Fruit fly (Drosophila melanogaster) whole organism, embryonic: ENCODE measurements around the gene CG15473.

Experiments used
- Atf-2 ChIP-seq: fragments of 200-800 bp; sonication (Bioruptor generic); optimal IDR thresholded peaks from 2 replicates; lab custom pipeline; 2016; ENCODE audit warnings: missing biosample characterization, missing genetic modification characterization
- CG10321 ChIP-seq: fragments of 200-800 bp; sonication (Bioruptor generic); IDR thresholded peaks from 2 replicates; pipeline ENCODE4 v1.3.6; 2022; ENCODE audit warnings: missing biosample characterization, missing genetic modification characterization
- CG10565 ChIP-seq: fragments of 200-800 bp; sonication (Bioruptor generic); optimal IDR thresholded peaks from 3 replicates; lab custom pipeline; 2016; ENCODE audit warnings: missing biosample characterization, mild to moderate bottlenecking, missing genetic modification characterization
- CG11456 ChIP-seq: fragments of 200-800 bp; sonication (Bioruptor generic); IDR thresholded peaks from 3 replicates; pipeline ENCODE4 v1.3.6; 2022; ENCODE audit warnings: missing biosample characterization, missing genetic modification characterization
- CG15514 ChIP-seq: fragments of 200-800 bp; sonication (Bioruptor generic); optimal IDR thresholded peaks from 3 replicates; lab custom pipeline; 2017; ENCODE audit warnings: missing biosample characterization, missing genetic modification characterization, mild to moderate bottlenecking, moderate library complexity, missing genetic modification reagents
- CG15696 ChIP-seq: fragments of 200-800 bp; sonication (Bioruptor generic); optimal IDR thresholded peaks from 2 replicates; lab custom pipeline; 2019; ENCODE audit warnings: missing biosample characterization, mild to moderate bottlenecking, missing genetic modification characterization, moderate library complexity
- CG17328 ChIP-seq: fragments of 200-800 bp; sonication (Bioruptor generic); IDR thresholded peaks from 2 replicates; pipeline ENCODE4 v1.3.6; 2022; ENCODE audit warnings: missing biosample characterization, missing genetic modification characterization
- CG1832 ChIP-seq: fragments of 200-800 bp; sonication (Bioruptor generic); optimal IDR thresholded peaks from 2 replicates; lab custom pipeline; 2017; ENCODE audit warnings: missing biosample characterization, mild to moderate bottlenecking, missing genetic modification characterization, inconsistent platforms
- CG18599 ChIP-seq: fragments of 200-800 bp; sonication (Bioruptor generic); optimal IDR thresholded peaks from 3 replicates; lab custom pipeline; 2017; ENCODE audit warnings: missing biosample characterization, missing genetic modification characterization, mild to moderate bottlenecking, moderate library complexity, missing genetic modification reagents
- CG2116 ChIP-seq: fragments of 200-800 bp; sonication (Bioruptor generic); optimal IDR thresholded peaks from 3 replicates; lab custom pipeline; 2018; ENCODE audit warnings: missing biosample characterization, mild to moderate bottlenecking, missing genetic modification characterization
- CG2120 ChIP-seq: fragments of 200-800 bp; sonication (Bioruptor generic); optimal IDR thresholded peaks from 3 replicates; lab custom pipeline; 2016; ENCODE audit warnings: missing biosample characterization, missing genetic modification characterization
- CG2875 ChIP-seq: fragments of 200-800 bp; sonication (Bioruptor generic); optimal IDR thresholded peaks from 2 replicates; lab custom pipeline; 2017; ENCODE audit warnings: missing biosample characterization, mild to moderate bottlenecking, missing genetic modification characterization, missing genetic modification reagents
- CG32772 ChIP-seq: fragments of 200-800 bp; sonication (Bioruptor generic); IDR thresholded peaks from 2 replicates; pipeline ENCODE4 v1.3.6; 2022; ENCODE audit warnings: missing biosample characterization, missing genetic modification characterization
- CG4360 ChIP-seq: fragments of 200-800 bp; sonication (Bioruptor generic); IDR thresholded peaks from 2 replicates; pipeline ENCODE4 v1.3.6; 2022; ENCODE audit warnings: missing biosample characterization, missing genetic modification characterization
- CG5245 ChIP-seq: fragments of 200-800 bp; sonication (Bioruptor generic); optimal IDR thresholded peaks from 3 replicates; lab custom pipeline; 2016; ENCODE audit warnings: missing biosample characterization, missing genetic modification characterization
- CG5953 ChIP-seq: fragments of 200-800 bp; sonication (Bioruptor generic); IDR thresholded peaks from 2 replicates; pipeline ENCODE4 v1.3.6; 2022; ENCODE audit warnings: missing biosample characterization, missing genetic modification characterization
- CG6254 ChIP-seq: fragments of 200-800 bp; sonication (Bioruptor generic); optimal IDR thresholded peaks from 3 replicates; lab custom pipeline; 2017; ENCODE audit warnings: mild to moderate bottlenecking, missing biosample characterization, missing genetic modification reagents, missing genetic modification characterization
- CG7271 ChIP-seq: fragments of 200-800 bp; sonication (Bioruptor generic); optimal IDR thresholded peaks from 2 replicates; lab custom pipeline; 2018; ENCODE audit warnings: missing biosample characterization, mild to moderate bottlenecking, missing genetic modification characterization, moderate library complexity
- CG8478 ChIP-seq: fragments of >200 bp; optimal IDR thresholded peaks from 2 replicates; lab custom pipeline; 2018
- CG9609 ChIP-seq: fragments of 200-800 bp; sonication (Bioruptor generic); optimal IDR thresholded peaks from 3 replicates; lab custom pipeline; 2016; ENCODE audit warnings: missing biosample characterization, missing genetic modification characterization
- CG9727 ChIP-seq: fragments of 200-800 bp; sonication (Bioruptor generic); optimal IDR thresholded peaks from 3 replicates; lab custom pipeline; 2017; ENCODE audit warnings: missing biosample characterization, mild to moderate bottlenecking, missing genetic modification characterization
- CG9817 ChIP-seq: fragments of 200-800 bp; sonication (Bioruptor generic); optimal IDR thresholded peaks from 2 replicates; lab custom pipeline; 2018; ENCODE audit warnings: missing biosample characterization, mild to moderate bottlenecking, missing genetic modification characterization, moderate library complexity
- Deaf1 ChIP-seq: fragments of 200-800 bp; optimal IDR thresholded peaks from 3 replicates; lab custom pipeline; 2019; ENCODE audit warnings: missing biosample characterization, mild to moderate bottlenecking, missing genetic modification characterization, moderate library complexity
- GATAe ChIP-seq: fragments of 200-800 bp; sonication (Bioruptor generic); conservative IDR thresholded peaks from 2 replicates; pipeline ENCODE4 v1.3.6; 2022; ENCODE audit warnings: missing biosample characterization, missing genetic modification characterization
- HLH3B ChIP-seq: fragments of 200-800 bp; sonication (Bioruptor generic); IDR thresholded peaks from 2 replicates; pipeline ENCODE4 v1.3.6; 2022; ENCODE audit warnings: missing biosample characterization, missing genetic modification characterization
- NFAT ChIP-seq: fragments of 200-800 bp; sonication (Bioruptor generic); IDR thresholded peaks from 2 replicates; pipeline ENCODE4 v1.3.6; 2022; ENCODE audit warnings: missing biosample characterization, missing genetic modification characterization
- NfI ChIP-seq: fragments of 200-800 bp; sonication (Bioruptor generic); optimal IDR thresholded peaks from 3 replicates; lab custom pipeline; 2018; ENCODE audit warnings: missing biosample characterization, mild to moderate bottlenecking, missing genetic modification characterization, moderate library complexity
- Rx ChIP-seq: fragments of 200-800 bp; sonication (Bioruptor generic); IDR thresholded peaks from 2 replicates; pipeline ENCODE4 v1.3.6; 2022; ENCODE audit warnings: missing biosample characterization, missing genetic modification characterization
- Sin3A ChIP-seq: fragments of >200 bp; optimal IDR thresholded peaks from 2 replicates; lab custom pipeline; 2018
- Spps ChIP-seq: fragments of 200-800 bp; sonication (Bioruptor generic); optimal IDR thresholded peaks from 2 replicates; lab custom pipeline; 2018; ENCODE audit warnings: missing biosample characterization, mild to moderate bottlenecking, missing genetic modification characterization
- Trl ChIP-seq, 3 experiments: fragments of >200 bp in 2 of 3; fragments of 200-800 bp in 1 of 3; sonication (Bioruptor generic) in 1 of 3; optimal IDR thresholded peaks; 2 replicates in 1 of 3; 3 replicates in 2 of 3; lab custom pipeline; 2016 to 2017; ENCODE audit warnings: missing biosample characterization in 1 of 3, missing genetic modification characterization in 1 of 3
- bcd ChIP-seq: fragments of 200-800 bp; sonication (Bioruptor generic); optimal IDR thresholded peaks from 2 replicates; lab custom pipeline; 2017; ENCODE audit warnings: missing biosample characterization, mild to moderate bottlenecking, missing genetic modification characterization
- cg ChIP-seq: fragments of 200-800 bp; sonication (Bioruptor generic); optimal IDR thresholded peaks from 3 replicates; lab custom pipeline; 2019; ENCODE audit warnings: missing biosample characterization, mild to moderate bottlenecking, missing genetic modification characterization, moderate library complexity
- disco-r ChIP-seq: fragments of 200-800 bp; sonication (Bioruptor generic); optimal IDR thresholded peaks from 2 replicates; lab custom pipeline; 2016; ENCODE audit warnings: missing biosample characterization, missing genetic modification characterization
- ems ChIP-seq: fragments of 200-800 bp; sonication (Bioruptor generic); optimal IDR thresholded peaks from 3 replicates; lab custom pipeline; 2016; ENCODE audit warnings: missing biosample characterization, missing genetic modification characterization
- lov ChIP-seq, 2 experiments: fragments of 200-800 bp in 1 of 2; fragments of >200 bp in 1 of 2; sonication (Bioruptor generic) in 1 of 2; IDR thresholded peaks in 1 of 2; optimal IDR thresholded peaks in 1 of 2; 2 replicates in 1 of 2; 3 replicates in 1 of 2; pipeline versions ENCODE4 v1.3.6 to Lab custom; 2017 to 2022; ENCODE audit warnings: missing biosample characterization in 1 of 2, missing genetic modification characterization in 1 of 2
- nerfin-2 ChIP-seq: fragments of 200-800 bp; sonication (Bioruptor generic); IDR thresholded peaks from 2 replicates; pipeline ENCODE4 v1.3.6; 2022; ENCODE audit warnings: missing biosample characterization, missing genetic modification characterization; ENCODE audit not compliant: partially characterized antibody
- pan ChIP-seq, 4 experiments: fragments of >200 bp in 3 of 4; fragments of 200-800 bp in 1 of 4; sonication (Bioruptor generic) in 1 of 4; optimal IDR thresholded peaks in 3 of 4; IDR thresholded peaks in 1 of 4; 2 replicates each; pipeline versions ENCODE4 v1.3.6 to Lab custom; 2017 to 2022; ENCODE audit warnings: missing biosample characterization in 2 of 4, missing genetic modification characterization in 2 of 4, mixed read lengths in 1 of 4
- pfk ChIP-seq: fragments of 200-800 bp; sonication (Bioruptor generic); optimal IDR thresholded peaks from 2 replicates; lab custom pipeline; 2018; ENCODE audit warnings: missing biosample characterization, mild to moderate bottlenecking, missing genetic modification characterization, moderate library complexity
- row ChIP-seq: fragments of 200-800 bp; sonication (Bioruptor generic); IDR thresholded peaks from 3 replicates; pipeline ENCODE4 v1.3.6; 2022; ENCODE audit warnings: missing biosample characterization, missing genetic modification characterization
- sens ChIP-seq: fragments of 200-800 bp; sonication (Bioruptor generic); peaks from one replicate; lab custom pipeline; 2016; ENCODE audit warnings: missing biosample characterization, missing genetic modification characterization
- sim ChIP-seq: fragments of 200-800 bp; sonication (Bioruptor generic); IDR thresholded peaks from 2 replicates; pipeline ENCODE4 v1.3.6; 2022; ENCODE audit warnings: missing biosample characterization, missing genetic modification characterization
- trem ChIP-seq: fragments of 200-800 bp; optimal IDR thresholded peaks from 3 replicates; lab custom pipeline; 2019; ENCODE audit warnings: missing biosample characterization, mild to moderate bottlenecking, missing genetic modification characterization, moderate library complexity
- tup ChIP-seq: fragments of 200-800 bp; sonication (Bioruptor generic); optimal IDR thresholded peaks from 2 replicates; lab custom pipeline; 2016; ENCODE audit warnings: missing biosample characterization, mild to moderate bottlenecking, missing genetic modification characterization, moderate library complexity
- tx ChIP-seq: fragments of 200-800 bp; sonication (Bioruptor generic); optimal IDR thresholded peaks from 2 replicates; lab custom pipeline; 2016; ENCODE audit warnings: missing biosample characterization, missing genetic modification characterization
- wor ChIP-seq: fragments of 200-800 bp; sonication (Bioruptor generic); IDR thresholded peaks from 2 replicates; pipeline ENCODE4 v1.3.6; 2022; ENCODE audit warnings: missing biosample characterization, missing genetic modification characterization

The CG15473 gene

DNA sequence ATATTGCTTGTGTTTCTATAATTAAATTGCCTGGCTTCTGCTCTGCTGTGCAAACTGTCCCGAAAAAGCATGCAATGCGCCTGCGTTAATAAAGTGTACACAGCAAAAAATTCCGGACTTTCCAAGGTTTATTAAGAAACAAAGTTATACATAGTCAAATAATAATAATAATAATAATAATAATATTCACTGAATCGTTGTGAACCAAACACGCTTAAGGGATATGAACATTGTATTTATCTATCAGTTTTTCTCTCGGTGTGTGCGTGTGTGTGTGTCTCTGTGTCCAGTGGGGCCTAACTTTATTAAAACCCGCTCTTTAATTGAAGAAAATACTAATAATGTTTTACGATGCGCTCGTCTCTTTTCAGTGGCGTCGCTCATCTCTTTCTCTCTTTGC is 36.9 kb upstream of the CG15473 start (continued):
- TF ChIP-seq CG9817 (tag; lab: Kevin White, UChicago), result peak; percentile 20
- peak; percentile 13 for TF ChIP-seq CG2120 (GFP tag; lab: Kevin White, UChicago)
- peak; percentile 30 for TF ChIP-seq CG9727
- no peak for TF ChIP-seq Spps (tag; lab: Kevin White, UChicago)
- peak; percentile 77 for TF ChIP-seq CG18599 (GFP tag; lab: Kevin White, UChicago)
- peak; percentile 36 for TF ChIP-seq CG15514 (GFP tag; lab: Kevin White, UChicago)
- TF ChIP-seq row (GFP tag; lab: Robert Waterston, UW), result peak; percentile 59; the same call in 2 of the 3 replicates
- peak; percentile 1 for TF ChIP-seq trem
- TF ChIP-seq tup (GFP tag; lab: Kevin White, UChicago), result no peak
- no peak for TF ChIP-seq CG5245 (GFP tag; lab: Kevin White, UChicago)
- no peak for TF ChIP-seq lov (optimal IDR thresholded peaks at IDR 0.05; lab: Kevin White, UChicago)
- no peak for TF ChIP-seq lov (GFP tag; IDR thresholded peaks at IDR 0.05; lab: Robert Waterston, UW)
- TF ChIP-seq GATAe, result no peak

DNA sequence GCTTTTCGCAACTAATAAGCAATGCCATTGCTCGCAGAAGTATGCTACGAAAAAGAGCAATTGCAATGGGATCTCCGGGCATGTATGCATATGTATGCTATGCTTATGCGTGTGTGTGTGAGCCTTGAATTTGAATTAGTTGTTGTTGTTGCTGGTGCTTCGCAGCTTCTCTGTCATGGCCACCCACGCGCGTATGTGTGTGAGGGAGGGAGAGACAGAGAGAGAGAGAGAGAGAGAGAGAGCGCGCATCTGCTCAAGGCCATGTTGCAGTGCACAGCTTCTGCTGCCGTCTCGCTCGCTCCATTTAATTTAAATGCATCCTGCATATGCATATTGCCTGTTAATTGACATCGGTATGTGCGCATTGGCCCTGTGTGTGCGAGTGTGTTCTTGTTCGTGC is 36.5 kb upstream of the CG15473 start:
- TF ChIP-seq disco-r (GFP tag; lab: Kevin White, UChicago) (no peak), CG17328 (GFP tag; lab: Robert Waterston, UW) (no peak), Trl (optimal IDR thresholded peaks at IDR 0.05; lab: Kevin White, UChicago) (peak; percentile 19 to 47), Trl (GFP tag; optimal IDR thresholded peaks at IDR 0.05; lab: Kevin White, UChicago) (no peak), CG10321 (peak; percentile 36; the same call in 1 of the 2 replicates), CG6254 (GFP tag; lab: Kevin White, UChicago) (no peak), sens (GFP tag; lab: Kevin White, UChicago) (peak; percentile 53), CG1832 (GFP tag; lab: Kevin White, UChicago) (peak; percentile 55), CG4360 (GFP tag; lab: Robert Waterston, UW) (peak; percentile 57), CG8478 (lab: Kevin White, UChicago) (peak; percentile 28), cg (peak; percentile 49), pan (optimal IDR thresholded peaks at IDR 0.05; lab: Kevin White, UChicago) (no peak), pan (GFP tag; optimal IDR thresholded peaks at IDR 0.05 in 1 of 2, IDR thresholded peaks at IDR 0.05 in 1 of 2) (no peak)

DNA sequence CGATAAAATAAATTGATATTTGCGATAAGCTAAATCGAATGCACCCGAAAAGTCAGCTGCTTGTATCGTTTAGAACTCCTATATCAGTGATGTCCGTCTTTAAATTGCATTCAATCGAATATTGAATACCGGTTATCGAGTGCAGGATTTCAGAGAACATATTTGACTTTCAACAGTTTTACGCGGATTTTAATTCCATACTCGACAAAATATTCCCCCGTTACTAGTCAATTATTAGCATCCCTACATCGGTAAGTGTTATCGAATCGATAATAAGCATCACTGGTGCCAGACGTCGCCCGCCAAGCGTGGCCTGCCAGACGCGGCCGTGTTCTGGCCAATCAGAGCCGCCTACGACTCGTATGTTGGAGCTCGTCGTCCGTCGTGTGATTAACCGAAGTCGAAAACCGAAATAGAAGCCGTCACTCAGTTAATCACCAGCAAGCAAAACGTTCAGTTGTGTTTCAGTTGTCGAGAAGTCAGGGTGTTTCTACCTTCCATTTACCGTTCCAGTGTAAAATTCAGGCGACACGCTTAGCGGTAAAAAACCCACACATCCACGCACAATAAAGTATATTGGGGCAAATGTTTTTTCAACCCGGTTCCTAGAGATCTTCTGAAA is 33.6 kb upstream of the CG15473 start, which contains the start of gene ctp:
ctp (plus strand) TSS at position 23 of the 622 bp plus-strand sequence.
- peak; percentile 17; the same call in 1 of the 2 replicates for TF ChIP-seq HLH3B (GFP tag; lab: Robert Waterston, UW)
- no peak for TF ChIP-seq Sin3A (lab: Kevin White, UChicago)
- TF ChIP-seq disco-r (GFP tag; lab: Kevin White, UChicago), result peak; percentile 35
- peak; percentile 95 for TF ChIP-seq CG2116 (GFP tag; lab: Kevin White, UChicago)
- peak; percentile 9 for TF ChIP-seq tx
- TF ChIP-seq CG32772 (GFP tag; lab: Robert Waterston, UW), result no peak
- TF ChIP-seq pfk (GFP tag; lab: Kevin White, UChicago), result peak; percentile 10
- TF ChIP-seq sim (GFP tag; lab: Robert Waterston, UW), result no peak
- TF ChIP-seq CG10565 (GFP tag; lab: Kevin White, UChicago), result no peak
- peak; percentile 23 for TF ChIP-seq ems (GFP tag; lab: Kevin White, UChicago)
- no peak for TF ChIP-seq CG5953
- TF ChIP-seq bcd (GFP tag; lab: Kevin White, UChicago), result peak; percentile 16
- peak; percentile 56 for TF ChIP-seq CG9609
- TF ChIP-seq nerfin-2 (GFP tag; lab: Robert Waterston, UW), result peak; percentile 72
- TF ChIP-seq wor (GFP tag; lab: Robert Waterston, UW), result no peak
- peak; percentile 14 for TF ChIP-seq NfI (GFP tag; lab: Kevin White, UChicago)
- no peak for TF ChIP-seq CG7271
- TF ChIP-seq CG15696, result peak; percentile 2
- TF ChIP-seq Rx (GFP tag; lab: Robert Waterston, UW), result no peak
- no peak for TF ChIP-seq CG10321
- 0 out of 3 replicates have a peak, but pooled peaks have one; percentile 53 for TF ChIP-seq CG11456 (GFP tag; lab: Robert Waterston, UW)
- TF ChIP-seq Deaf1 (tag; lab: Kevin White, UChicago), result peak; percentile 100
- TF ChIP-seq Atf-2 (GFP tag; lab: Kevin White, UChicago), result peak; percentile 3
- TF ChIP-seq NFAT, result no peak
- no peak for TF ChIP-seq CG2875
